Fruit fly (Drosophila melanogaster) whole organism, embryonic: ENCODE results near the gene dpy.

Source experiments
- Awh ChIP-seq: fragments of 200-800 bp; sonication (Bioruptor generic); IDR thresholded peaks from 2 replicates; pipeline ENCODE4, ENCODE4 v1.3.6; 2022; ENCODE audit warnings: missing biosample characterization, missing genetic modification characterization
- Bgb ChIP-seq: fragments of 200-800 bp; sonication (Bioruptor generic); IDR thresholded peaks from 2 replicates; pipeline ENCODE4 v1.3.6; 2022; ENCODE audit warnings: missing biosample characterization, missing genetic modification characterization; ENCODE audit not compliant: partially characterized antibody
- Blimp-1 ChIP-seq: fragments of 200-800 bp; sonication (Bioruptor generic); optimal IDR thresholded peaks from 3 replicates; lab custom pipeline; 2018; ENCODE audit warnings: missing biosample characterization, missing genetic modification characterization, mild to moderate bottlenecking, moderate library complexity, missing genetic modification reagents
- Bteb2 ChIP-seq: fragments of 200-800 bp; sonication (Bioruptor generic); optimal IDR thresholded peaks from 2 replicates; lab custom pipeline; 2016; ENCODE audit warnings: missing biosample characterization, missing genetic modification characterization
- CG10274 ChIP-seq: fragments of 200-800 bp; sonication (Bioruptor generic); optimal IDR thresholded peaks from 3 replicates; lab custom pipeline; 2017; ENCODE audit warnings: missing biosample characterization, mild to moderate bottlenecking, missing genetic modification characterization
- CG10543 ChIP-seq: fragments of 200-800 bp; sonication (Bioruptor generic); optimal IDR thresholded peaks from 3 replicates; lab custom pipeline; 2017; ENCODE audit warnings: missing biosample characterization, mild to moderate bottlenecking, missing genetic modification characterization, moderate library complexity
- CG13775 ChIP-seq: fragments of 200-800 bp; sonication (Bioruptor generic); optimal IDR thresholded peaks from 3 replicates; lab custom pipeline; 2017; ENCODE audit warnings: missing biosample characterization, mild to moderate bottlenecking, missing genetic modification characterization
- CG14860 ChIP-seq: fragments of 200-800 bp; sonication (Bioruptor generic); IDR thresholded peaks from 3 replicates; pipeline ENCODE4 v1.3.6; 2022; ENCODE audit warnings: missing biosample characterization, missing genetic modification characterization; ENCODE audit not compliant: partially characterized antibody
- CG1529 ChIP-seq: fragments of 200-800 bp; sonication (Bioruptor generic); optimal IDR thresholded peaks from 3 replicates; lab custom pipeline; 2018; ENCODE audit warnings: missing biosample characterization, missing genetic modification characterization
- CG15479 ChIP-seq: fragments of 200-800 bp; sonication (Bioruptor generic); optimal IDR thresholded peaks from 3 replicates; lab custom pipeline; 2019; ENCODE audit warnings: missing biosample characterization, mild to moderate bottlenecking, missing genetic modification characterization, moderate library complexity
- CG1602 ChIP-seq: fragments of 200-800 bp; sonication (Bioruptor generic); optimal IDR thresholded peaks from 3 replicates; lab custom pipeline; 2016; ENCODE audit warnings: missing biosample characterization, missing genetic modification characterization
- CG17385 ChIP-seq: fragments of 200-800 bp; sonication (Bioruptor generic); optimal IDR thresholded peaks from 3 replicates; lab custom pipeline; 2018; ENCODE audit warnings: missing biosample characterization, mild to moderate bottlenecking, missing genetic modification characterization
- CG17568 ChIP-seq: fragments of 200-800 bp; sonication (Bioruptor generic); optimal IDR thresholded peaks from 2 replicates; lab custom pipeline; 2018; ENCODE audit warnings: missing biosample characterization, mild to moderate bottlenecking, missing genetic modification characterization, moderate library complexity
- CG18011 ChIP-seq: fragments of 200-800 bp; sonication (Bioruptor generic); optimal IDR thresholded peaks from 2 replicates; lab custom pipeline; 2017; ENCODE audit warnings: missing biosample characterization, missing genetic modification characterization, mild to moderate bottlenecking, moderate library complexity, missing genotype
- CG2199 ChIP-seq: fragments of 200-800 bp; sonication (Bioruptor generic); IDR thresholded peaks from 3 replicates; pipeline ENCODE4 v1.3.6; 2022; ENCODE audit warnings: missing biosample characterization, missing genetic modification characterization
- CG2202 ChIP-seq: fragments of 200-800 bp; sonication (Bioruptor generic); optimal IDR thresholded peaks from 2 replicates; lab custom pipeline; 2018; ENCODE audit warnings: missing biosample characterization, mild to moderate bottlenecking, missing genetic modification characterization
- CG2875 ChIP-seq: fragments of 200-800 bp; sonication (Bioruptor generic); optimal IDR thresholded peaks from 2 replicates; lab custom pipeline; 2017; ENCODE audit warnings: missing biosample characterization, mild to moderate bottlenecking, missing genetic modification characterization, missing genetic modification reagents
- CG3281 ChIP-seq: fragments of 200-800 bp; sonication (Bioruptor generic); optimal IDR thresholded peaks from 3 replicates; lab custom pipeline; 2017; ENCODE audit warnings: missing biosample characterization, mild to moderate bottlenecking, missing genetic modification characterization
- CG5245 ChIP-seq: fragments of 200-800 bp; sonication (Bioruptor generic); optimal IDR thresholded peaks from 3 replicates; lab custom pipeline; 2016; ENCODE audit warnings: missing biosample characterization, missing genetic modification characterization
- CG6765 ChIP-seq: fragments of 200-800 bp; sonication (Bioruptor generic); optimal IDR thresholded peaks from 3 replicates; lab custom pipeline; 2017; ENCODE audit warnings: missing biosample characterization, mild to moderate bottlenecking, missing genetic modification characterization
- CG6791 ChIP-seq: fragments of 200-800 bp; sonication (Bioruptor generic); IDR thresholded peaks from 3 replicates; pipeline ENCODE4 v1.3.6; 2022; ENCODE audit warnings: missing biosample characterization, missing genetic modification characterization; ENCODE audit not compliant: partially characterized antibody
- CG8281 ChIP-seq: fragments of 200-800 bp; sonication (Bioruptor generic); optimal IDR thresholded peaks from 2 replicates; lab custom pipeline; 2018; ENCODE audit warnings: missing biosample characterization, mild to moderate bottlenecking, missing genetic modification characterization, moderate library complexity
- CG8924 ChIP-seq: fragments of 200-800 bp; optimal IDR thresholded peaks from 3 replicates; lab custom pipeline; 2019; ENCODE audit warnings: missing biosample characterization, mild to moderate bottlenecking, missing genetic modification characterization, moderate library complexity
- D ChIP-seq, 2 experiments: fragments of 200-800 bp in 1 of 2; fragments of >200 bp in 1 of 2; sonication (Bioruptor generic) in 1 of 2; optimal IDR thresholded peaks; 2 replicates in 1 of 2; 3 replicates in 1 of 2; lab custom pipeline; 2017; ENCODE audit warnings: mild to moderate bottlenecking in 1 of 2, missing biosample characterization in 1 of 2, missing genetic modification characterization in 1 of 2, missing genetic modification reagents in 1 of 2
- Deaf1 ChIP-seq: fragments of 200-800 bp; optimal IDR thresholded peaks from 3 replicates; lab custom pipeline; 2019; ENCODE audit warnings: missing biosample characterization, mild to moderate bottlenecking, missing genetic modification characterization, moderate library complexity
- ERR ChIP-seq: fragments of 200-800 bp; sonication (Bioruptor generic); optimal IDR thresholded peaks from 2 replicates; lab custom pipeline; 2016; ENCODE audit warnings: missing biosample characterization, missing genetic modification characterization
- Fer2 ChIP-seq: fragments of 200-800 bp; sonication (Bioruptor generic); optimal IDR thresholded peaks from 2 replicates; lab custom pipeline; 2018; ENCODE audit warnings: missing biosample characterization, mild to moderate bottlenecking, missing genetic modification characterization, moderate library complexity
- Hey ChIP-seq: fragments of 200-800 bp; sonication (Bioruptor generic); optimal IDR thresholded peaks from 3 replicates; lab custom pipeline; 2018; ENCODE audit warnings: missing biosample characterization, mild to moderate bottlenecking, missing genetic modification characterization
- Hr3 ChIP-seq: fragments of 200-800 bp; sonication (Bioruptor generic); optimal IDR thresholded peaks from 3 replicates; lab custom pipeline; 2016; ENCODE audit warnings: missing biosample characterization, missing genetic modification characterization
- Jarid2 ChIP-seq: fragments of 200-800 bp; sonication (Bioruptor generic); optimal IDR thresholded peaks from 3 replicates; lab custom pipeline; 2017; ENCODE audit warnings: mild to moderate bottlenecking, missing biosample characterization, missing genetic modification reagents, missing genetic modification characterization
- Ptx1 ChIP-seq: fragments of 200-800 bp; sonication (Bioruptor generic); IDR thresholded peaks from 2 replicates; pipeline ENCODE4 v1.3.6; 2022; ENCODE audit warnings: missing biosample characterization, missing genetic modification characterization
- Ravus ChIP-seq: fragments of 200-800 bp; sonication (Bioruptor generic); IDR thresholded peaks from 2 replicates; pipeline ENCODE4 v1.3.6; 2022; ENCODE audit warnings: missing biosample characterization, missing genetic modification characterization
- Side ChIP-seq: fragments of 200-800 bp; sonication (Bioruptor generic); optimal IDR thresholded peaks from 2 replicates; lab custom pipeline; 2016; ENCODE audit warnings: missing biosample characterization, missing genetic modification characterization
- Sry-δ ChIP-seq: fragments of 200-800 bp; sonication (Bioruptor generic); optimal IDR thresholded peaks from 2 replicates; lab custom pipeline; 2016; ENCODE audit warnings: missing biosample characterization, missing genetic modification characterization
- ara ChIP-seq: fragments of 200-800 bp; sonication (Bioruptor generic); IDR thresholded peaks from 2 replicates; pipeline ENCODE4 v1.3.6; 2022; ENCODE audit warnings: missing biosample characterization, missing genetic modification characterization
- chinmo ChIP-seq: fragments of 200-800 bp; sonication (Bioruptor generic); IDR thresholded peaks from 4 replicates; pipeline ENCODE4 v1.3.6; 2022; ENCODE audit warnings: missing biosample characterization, missing genetic modification characterization; ENCODE audit not compliant: partially characterized antibody
- cwo ChIP-seq: fragments of 200-800 bp; sonication (Bioruptor generic); optimal IDR thresholded peaks from 3 replicates; lab custom pipeline; 2017; ENCODE audit warnings: missing biosample characterization, missing genetic modification characterization, mild to moderate bottlenecking, moderate library complexity, missing genetic modification reagents
- da ChIP-seq: fragments of 200-800 bp; sonication (Bioruptor generic); optimal IDR thresholded peaks from 2 replicates; lab custom pipeline; 2016; ENCODE audit warnings: missing biosample characterization, missing genetic modification characterization
- gsb-n ChIP-seq: fragments of 200-800 bp; sonication (Bioruptor generic); optimal IDR thresholded peaks from 3 replicates; lab custom pipeline; 2018; ENCODE audit warnings: missing biosample characterization, mild to moderate bottlenecking, missing genetic modification characterization
- hb ChIP-seq: fragments of 200-800 bp; sonication (Bioruptor generic); IDR thresholded peaks from 3 replicates; pipeline ENCODE4 v1.3.6; 2022; ENCODE audit warnings: missing biosample characterization, missing genetic modification characterization; ENCODE audit not compliant: partially characterized antibody
- ind ChIP-seq: fragments of 200-800 bp; sonication (Bioruptor generic); optimal IDR thresholded peaks from 3 replicates; lab custom pipeline; 2016; ENCODE audit warnings: missing biosample characterization, missing genetic modification characterization
- lab ChIP-seq: fragments of 200-800 bp; sonication (Bioruptor generic); optimal IDR thresholded peaks from 3 replicates; lab custom pipeline; 2017; ENCODE audit warnings: missing biosample characterization, missing genetic modification characterization, mild to moderate bottlenecking, moderate library complexity, missing genetic modification reagents
- ro ChIP-seq: fragments of 200-800 bp; sonication (Bioruptor generic); IDR thresholded peaks from 2 replicates; pipeline ENCODE4 v1.3.6; 2022; ENCODE audit warnings: missing biosample characterization, missing genetic modification characterization
- slp2 ChIP-seq: fragments of 200-800 bp; sonication (Bioruptor generic); optimal IDR thresholded peaks from 2 replicates; lab custom pipeline; 2016; ENCODE audit warnings: missing biosample characterization, missing genetic modification characterization
- sob ChIP-seq: fragments of 200-800 bp; sonication (Bioruptor generic); IDR thresholded peaks from 2 replicates; pipeline ENCODE4 v1.3.6; 2022; ENCODE audit warnings: missing biosample characterization, missing genetic modification characterization
- ssp ChIP-seq: fragments of 200-800 bp; sonication (Bioruptor generic); IDR thresholded peaks from 2 replicates; pipeline ENCODE4 v1.3.6; 2022; ENCODE audit warnings: missing biosample characterization, missing genetic modification characterization
- tx ChIP-seq: fragments of 200-800 bp; sonication (Bioruptor generic); optimal IDR thresholded peaks from 2 replicates; lab custom pipeline; 2016; ENCODE audit warnings: missing biosample characterization, missing genetic modification characterization

The dpy gene

DNA sequence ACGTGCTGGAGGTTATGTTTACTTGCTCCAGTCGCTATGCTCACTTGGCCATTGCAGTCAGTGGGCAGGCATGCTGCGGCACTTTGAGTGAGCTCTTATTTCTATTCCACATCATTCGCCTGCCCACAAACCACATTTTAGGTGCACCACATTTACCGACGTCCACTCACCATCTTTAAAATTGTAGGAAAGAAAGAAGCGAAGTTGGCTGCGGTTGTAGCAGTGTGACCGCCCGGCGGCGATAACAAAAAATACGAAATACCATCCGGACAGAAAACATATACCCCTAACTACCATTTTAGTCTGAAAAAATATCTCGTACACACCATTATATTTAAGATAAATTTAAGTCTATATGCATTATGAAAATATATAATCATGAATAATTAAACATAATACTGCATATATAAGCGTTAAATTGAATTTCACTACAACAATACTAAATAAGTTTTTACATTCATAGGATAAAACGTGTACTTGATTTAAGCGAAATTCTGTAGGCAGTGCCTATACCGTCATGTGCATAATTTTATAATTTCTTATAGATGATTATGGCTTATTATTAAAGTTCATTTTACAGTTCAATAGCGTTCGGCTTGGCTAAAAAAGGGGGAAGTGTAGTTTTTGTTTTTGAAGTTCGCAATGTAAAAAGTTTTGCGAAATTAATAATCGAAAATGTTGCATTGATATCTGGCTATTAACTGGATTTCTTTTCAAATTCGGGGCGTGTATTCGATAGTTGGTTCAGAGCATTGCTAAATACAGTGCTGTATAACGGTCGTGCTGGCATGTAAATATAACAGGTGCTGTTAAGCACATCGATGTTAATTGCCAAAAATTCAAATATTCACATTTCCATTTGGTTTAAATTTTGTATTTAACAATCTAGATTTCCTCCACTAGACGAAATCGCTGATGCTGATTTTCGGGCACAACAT is 155.7 kb downstream of the dpy start, which contains the start of gene RpL27A (continued):
- peak; percentile 84 for TF ChIP-seq CG2875 (GFP tag; lab: Kevin White, UChicago)
- TF ChIP-seq CG14860 (GFP tag; lab: Robert Waterston, UW), result no peak
- TF ChIP-seq chinmo (GFP tag; lab: Robert Waterston, UW), result 0 out of 4 replicates have a peak, but pooled peaks have one; percentile 44
- TF ChIP-seq CG13775 (GFP tag; lab: Kevin White, UChicago), result peak; percentile 82
- TF ChIP-seq CG17385 (GFP tag; lab: Kevin White, UChicago), result peak; percentile 87
- TF ChIP-seq CG3281 (GFP tag; lab: Kevin White, UChicago), result peak; percentile 81
- TF ChIP-seq CG2202 (tag; lab: Kevin White, UChicago), result peak; percentile 77
- peak; percentile 32 for TF ChIP-seq ind
- TF ChIP-seq Blimp-1 (GFP tag; lab: Kevin White, UChicago), result no peak
- peak; percentile 47 for TF ChIP-seq CG1602
- peak; percentile 56 for TF ChIP-seq slp2
- peak; percentile 78 for TF ChIP-seq Side (GFP tag; lab: Kevin White, UChicago)
- no peak for TF ChIP-seq tx (GFP tag; lab: Kevin White, UChicago)
- TF ChIP-seq lab, result peak; percentile 93
- peak; percentile 65 for TF ChIP-seq ro
- peak; percentile 80 for TF ChIP-seq gsb-n (tag; lab: Kevin White, UChicago)
- TF ChIP-seq Awh (GFP tag; lab: Robert Waterston, UW), result peak; percentile 88
- peak; percentile 78 for TF ChIP-seq CG8924 (tag; lab: Kevin White, UChicago)
- TF ChIP-seq CG5245, result peak; percentile 65
- peak; percentile 73 for TF ChIP-seq ara (GFP tag; lab: Robert Waterston, UW)
- peak; percentile 84 for TF ChIP-seq CG10543 (GFP tag; lab: Kevin White, UChicago)
- TF ChIP-seq Sry-δ (GFP tag; lab: Kevin White, UChicago), result peak; percentile 59
- peak; percentile 65 for TF ChIP-seq Ptx1 (GFP tag; lab: Robert Waterston, UW)
- peak; percentile 97 for TF ChIP-seq ssp (GFP tag; lab: Robert Waterston, UW)
- peak; percentile 68 for TF ChIP-seq CG1529 (GFP tag; lab: Kevin White, UChicago)
- TF ChIP-seq Hey, result peak; percentile 82
- TF ChIP-seq hb (GFP tag; lab: Robert Waterston, UW), result no peak
- TF ChIP-seq Fer2 (tag; lab: Kevin White, UChicago), result peak; percentile 30
- TF ChIP-seq CG15479, result no peak
- TF ChIP-seq CG6791 (GFP tag; lab: Robert Waterston, UW), result peak; percentile 53; the same call in 1 of the 3 replicates
- peak; percentile 11 for TF ChIP-seq CG8281 (tag; lab: Kevin White, UChicago)
- peak; percentile 48 for TF ChIP-seq Deaf1 (tag; lab: Kevin White, UChicago)
- peak; percentile 84 for TF ChIP-seq CG6765 (GFP tag; lab: Kevin White, UChicago)
- TF ChIP-seq sob, result peak; percentile 83
- TF ChIP-seq da (GFP tag; lab: Kevin White, UChicago), result peak; percentile 12
- 0 out of 3 replicates have a peak, but pooled peaks have one; percentile 37 for TF ChIP-seq CG2199
- TF ChIP-seq CG18011 (GFP tag; lab: Kevin White, UChicago), result peak; percentile 67
- peak; percentile 57 for TF ChIP-seq ERR
- TF ChIP-seq Hr3, result peak; percentile 53
- peak; percentile 61 for TF ChIP-seq CG10274
- TF ChIP-seq Jarid2 (GFP tag; lab: Kevin White, UChicago), result peak; percentile 71
- TF ChIP-seq Ravus (GFP tag; lab: Robert Waterston, UW), result no peak
- TF ChIP-seq cwo, result peak; percentile 51
- no peak for TF ChIP-seq D (optimal IDR thresholded peaks at IDR 0.05; lab: Kevin White, UChicago)
- peak; percentile 69 for TF ChIP-seq D (GFP tag; optimal IDR thresholded peaks at IDR 0.05; lab: Kevin White, UChicago)
- TF ChIP-seq Bteb2 (GFP tag; lab: Kevin White, UChicago), result peak; percentile 63
- peak; percentile 58 for TF ChIP-seq Bgb
- no peak for TF ChIP-seq CG17568
